Fruit fly (Drosophila melanogaster): ENCODE measurements around the gene tsl.

Gene tsl

dm6 chr3R:21823076-21823475 lies 40.7 kb upstream of the tsl start:
- TF ChIP-seq Sin3A (optimal IDR thresholded peaks at IDR 0.05), result no peak
- TF ChIP-seq psq (optimal IDR thresholded peaks at IDR 0.05), result no peak
- TF ChIP-seq h (optimal IDR thresholded peaks at IDR 0.05), result no peak
- TF ChIP-seq ttk (optimal IDR thresholded peaks at IDR 0.05), result no peak
- TF ChIP-seq Myc (optimal IDR thresholded peaks at IDR 0.05), result no peak
- no peak for TF ChIP-seq insv (optimal IDR thresholded peaks at IDR 0.05)

dm6 chr3R:21822562-21822933 lies 40.2 kb upstream of the tsl start, which contains the start of gene CASK:
CASK (minus strand) TSS chr3R:21822674.
- no peak for TF ChIP-seq h (optimal IDR thresholded peaks at IDR 0.05)
- no peak for TF ChIP-seq ttk (optimal IDR thresholded peaks at IDR 0.05)
- no peak for TF ChIP-seq Myc (optimal IDR thresholded peaks at IDR 0.05)
- TF ChIP-seq insv (optimal IDR thresholded peaks at IDR 0.05), result no peak
- TF ChIP-seq psq (optimal IDR thresholded peaks at IDR 0.05), result no peak
- TF ChIP-seq Sin3A (optimal IDR thresholded peaks at IDR 0.05), result no peak

dm6 chr3R:21821684-21822561 lies 39.6 kb upstream of the tsl start:
- no peak for TF ChIP-seq psq (optimal IDR thresholded peaks at IDR 0.05)
- no peak for TF ChIP-seq insv (optimal IDR thresholded peaks at IDR 0.05)
- TF ChIP-seq ttk (optimal IDR thresholded peaks at IDR 0.05), result no peak
- TF ChIP-seq Sin3A (optimal IDR thresholded peaks at IDR 0.05), result no peak
- TF ChIP-seq h (optimal IDR thresholded peaks at IDR 0.05), result no peak
- no peak for TF ChIP-seq Myc (optimal IDR thresholded peaks at IDR 0.05)

dm6 chr3R:21808622-21809347 lies 26.4 kb upstream of the tsl start:
- TF ChIP-seq Myc (optimal IDR thresholded peaks at IDR 0.05) (no peak), ttk (optimal IDR thresholded peaks at IDR 0.05) (no peak), h (optimal IDR thresholded peaks at IDR 0.05) (no peak), insv (optimal IDR thresholded peaks at IDR 0.05) (no peak), Sin3A (optimal IDR thresholded peaks at IDR 0.05) (no peak), psq (optimal IDR thresholded peaks at IDR 0.05) (no peak)

- TF ChIP-seq ttk (optimal IDR thresholded peaks at IDR 0.05) (no peak), psq (optimal IDR thresholded peaks at IDR 0.05) (no peak), h (optimal IDR thresholded peaks at IDR 0.05) (no peak), Sin3A (optimal IDR thresholded peaks at IDR 0.05) (no peak), insv (optimal IDR thresholded peaks at IDR 0.05) (no peak)
Measured at dm6 chr3R:21807264-21807663, 24.9 kb upstream of the tsl start.

dm6 chr3R:21793760-21794159 lies 11.4 kb upstream of the tsl start:
- TF ChIP-seq insv (optimal IDR thresholded peaks at IDR 0.05) (no peak), h (optimal IDR thresholded peaks at IDR 0.05) (no peak), Sin3A (optimal IDR thresholded peaks at IDR 0.05) (no peak), ttk (optimal IDR thresholded peaks at IDR 0.05) (no peak), psq (optimal IDR thresholded peaks at IDR 0.05) (no peak), Myc (optimal IDR thresholded peaks at IDR 0.05) (no peak)

dm6 chr3R:21790392-21790791 lies 8.1 kb upstream of the tsl start:
- TF ChIP-seq Myc (optimal IDR thresholded peaks at IDR 0.05) (no peak), h (optimal IDR thresholded peaks at IDR 0.05) (no peak), Sin3A (optimal IDR thresholded peaks at IDR 0.05) (no peak), psq (optimal IDR thresholded peaks at IDR 0.05) (no peak), insv (optimal IDR thresholded peaks at IDR 0.05) (no peak), ttk (optimal IDR thresholded peaks at IDR 0.05) (no peak)

- no peak for TF ChIP-seq insv (optimal IDR thresholded peaks at IDR 0.05)
- no peak for TF ChIP-seq Sin3A (optimal IDR thresholded peaks at IDR 0.05)
- no peak for TF ChIP-seq psq (optimal IDR thresholded peaks at IDR 0.05)
- no peak for TF ChIP-seq Myc (optimal IDR thresholded peaks at IDR 0.05)
Measured at dm6 chr3R:21781448-21781847, 888 bp downstream of the tsl start.

- TF ChIP-seq psq (optimal IDR thresholded peaks at IDR 0.05) (no peak), Sin3A (optimal IDR thresholded peaks at IDR 0.05) (no peak), ttk (optimal IDR thresholded peaks at IDR 0.05) (no peak), h (optimal IDR thresholded peaks at IDR 0.05) (no peak), Myc (optimal IDR thresholded peaks at IDR 0.05) (no peak), insv (optimal IDR thresholded peaks at IDR 0.05) (no peak)
Measured at dm6 chr3R:21780086-21780485, 2.2 kb downstream of the tsl start.

dm6 chr3R:21777660-21778059 lies 4.7 kb downstream of the tsl start, which contains the start of gene Polr1H:
Polr1H (minus strand) TSS chr3R:21777847.
- no peak for TF ChIP-seq h (optimal IDR thresholded peaks at IDR 0.05)

- TF ChIP-seq insv (optimal IDR thresholded peaks at IDR 0.05) (no peak), Myc (optimal IDR thresholded peaks at IDR 0.05) (no peak), ttk (optimal IDR thresholded peaks at IDR 0.05) (no peak), Sin3A (optimal IDR thresholded peaks at IDR 0.05) (no peak), h (optimal IDR thresholded peaks at IDR 0.05) (no peak), psq (optimal IDR thresholded peaks at IDR 0.05) (no peak)
Measured at dm6 chr3R:21775766-21776165, 6.6 kb downstream of the tsl start, which contains the start of the genes GABA-B-R2 and CG6800. GABA-B-R2 (minus strand) TSS chr3R:21775840. CG6800 (plus strand) TSS chr3R:21776138.

dm6 chr3R:21769218-21769617 lies 13.1 kb downstream of the tsl start, which contains the start of gene Burs:
Burs (plus strand) TSS chr3R:21769518.
- TF ChIP-seq Sin3A (optimal IDR thresholded peaks at IDR 0.05), result no peak
- no peak for TF ChIP-seq psq (optimal IDR thresholded peaks at IDR 0.05)
- TF ChIP-seq Myc (optimal IDR thresholded peaks at IDR 0.05), result no peak
- no peak for TF ChIP-seq ttk (optimal IDR thresholded peaks at IDR 0.05)
- no peak for TF ChIP-seq h (optimal IDR thresholded peaks at IDR 0.05)
- no peak for TF ChIP-seq insv (optimal IDR thresholded peaks at IDR 0.05)

Data from Kc167 (cell line).